Fruit fly (Drosophila melanogaster) whole organism, embryonic: Measurements from ENCODE around the gene st.

Source experiments
- CG10366 ChIP-seq: fragments of 200-800 bp; sonication (Bioruptor generic); IDR thresholded peaks from 2 replicates; pipeline ENCODE4 v1.3.6; 2022; ENCODE audit warnings: missing biosample characterization, missing genetic modification characterization
- CG13775 ChIP-seq: fragments of 200-800 bp; sonication (Bioruptor generic); optimal IDR thresholded peaks from 3 replicates; lab custom pipeline; 2017; ENCODE audit warnings: missing biosample characterization, mild to moderate bottlenecking, missing genetic modification characterization
- CG1602 ChIP-seq: fragments of 200-800 bp; sonication (Bioruptor generic); optimal IDR thresholded peaks from 3 replicates; lab custom pipeline; 2016; ENCODE audit warnings: missing biosample characterization, missing genetic modification characterization
- CG5953 ChIP-seq: fragments of 200-800 bp; sonication (Bioruptor generic); IDR thresholded peaks from 2 replicates; pipeline ENCODE4 v1.3.6; 2022; ENCODE audit warnings: missing biosample characterization, missing genetic modification characterization
- CG8388 ChIP-seq: fragments of 200-800 bp; sonication (Bioruptor generic); optimal IDR thresholded peaks from 2 replicates; lab custom pipeline; 2019; ENCODE audit warnings: missing biosample characterization, mild to moderate bottlenecking, missing genetic modification characterization, moderate library complexity
- Spps ChIP-seq: fragments of 200-800 bp; sonication (Bioruptor generic); optimal IDR thresholded peaks from 2 replicates; lab custom pipeline; 2018; ENCODE audit warnings: missing biosample characterization, mild to moderate bottlenecking, missing genetic modification characterization
- Ssrp ChIP-seq: fragments of 200-800 bp; sonication (Bioruptor generic); optimal IDR thresholded peaks from 2 replicates; lab custom pipeline; 2018; ENCODE audit warnings: missing biosample characterization, mild to moderate bottlenecking, missing genetic modification characterization, moderate library complexity
- cas ChIP-seq: fragments of 200-800 bp; sonication (Bioruptor generic); IDR thresholded peaks from 2 replicates; pipeline ENCODE4 v1.3.6; 2022; ENCODE audit warnings: missing biosample characterization, missing genetic modification characterization
- fru ChIP-seq: fragments of >200 bp; optimal IDR thresholded peaks from 2 replicates; lab custom pipeline; 2017
- gsb-n ChIP-seq: fragments of 200-800 bp; sonication (Bioruptor generic); optimal IDR thresholded peaks from 3 replicates; lab custom pipeline; 2018; ENCODE audit warnings: missing biosample characterization, mild to moderate bottlenecking, missing genetic modification characterization
- kay ChIP-seq: fragments of 200-800 bp; sonication (Bioruptor generic); optimal IDR thresholded peaks from 2 replicates; lab custom pipeline; 2016; ENCODE audit warnings: missing biosample characterization, missing genetic modification characterization
- psq ChIP-seq: fragments of 200-800 bp; sonication (Bioruptor generic); optimal IDR thresholded peaks from 2 replicates; lab custom pipeline; 2017; ENCODE audit warnings: missing biosample characterization, missing genetic modification characterization
- so ChIP-seq: fragments of 200-800 bp; sonication (Bioruptor generic); IDR thresholded peaks from 3 replicates; pipeline ENCODE4 v1.3.6; 2022; ENCODE audit warnings: missing biosample characterization, missing genetic modification characterization
- tio ChIP-seq: fragments of 200-800 bp; sonication (Bioruptor generic); optimal IDR thresholded peaks from 2 replicates; lab custom pipeline; 2017; ENCODE audit warnings: missing biosample characterization, missing genetic modification characterization, inconsistent platforms

DNA sequence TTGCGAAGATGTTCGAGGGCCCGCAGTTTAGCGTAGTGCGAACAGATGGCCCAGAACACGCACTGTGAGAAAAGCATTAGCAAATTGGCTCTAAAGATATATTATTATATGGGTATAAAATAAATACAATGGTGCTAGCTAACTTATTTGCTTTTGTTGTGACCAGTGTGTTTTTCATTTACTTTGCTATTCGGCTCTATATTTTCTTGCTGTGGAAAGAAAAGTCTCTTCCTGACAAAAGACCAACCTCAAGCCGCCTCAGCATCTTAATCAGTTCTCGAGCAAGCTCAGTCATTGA is 6.9 kb upstream of the st start:
- TF ChIP-seq kay (no peak), cas (GFP tag; lab: Robert Waterston, UW) (no peak), CG10366 (GFP tag; lab: Robert Waterston, UW) (no peak), CG1602 (GFP tag; lab: Kevin White, UChicago) (no peak), tio (GFP tag; lab: Kevin White, UChicago) (no peak), psq (no peak), Spps (tag; lab: Kevin White, UChicago) (no peak), CG5953 (GFP tag; lab: Robert Waterston, UW) (no peak), gsb-n (tag; lab: Kevin White, UChicago) (no peak), so (GFP tag; lab: Robert Waterston, UW) (no peak), Ssrp (tag; lab: Kevin White, UChicago) (no peak), fru (lab: Kevin White, UChicago) (no peak), CG13775 (no peak), CG8388 (no peak)
